Worm (Caenorhabditis elegans): ENCODE data around the gene shk-1.

DNA sequence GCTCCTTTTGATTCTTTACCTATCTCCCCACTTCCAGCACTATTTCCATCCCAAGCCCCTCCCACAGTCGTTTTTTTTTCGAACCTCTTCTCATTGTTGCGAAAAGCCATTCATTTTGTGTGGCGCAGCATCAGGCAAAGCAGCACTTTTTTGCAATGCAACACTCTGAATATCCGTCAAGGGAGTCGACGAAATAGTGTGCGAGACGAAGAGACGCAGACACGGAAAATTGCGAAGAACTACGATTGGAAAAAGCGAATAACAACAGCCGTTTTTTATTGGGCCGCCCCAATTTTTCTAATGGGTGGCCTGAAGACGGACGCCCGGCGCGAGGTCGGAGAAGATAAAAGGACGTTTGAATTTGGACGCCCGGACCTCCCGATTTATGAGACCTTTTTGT lies 28.2 kb upstream of the shk-1 start:
- no peak for TF ChIP-seq aly-2 (tag; optimal IDR thresholded peaks at IDR 0.05)
- no peak for TF ChIP-seq R02D3.7 (tag; optimal IDR thresholded peaks at IDR 0.05)
- TF ChIP-seq lsy-2 (tag; optimal IDR thresholded peaks at IDR 0.05): no peak
- no peak for TF ChIP-seq ZK337.2 (GFP tag; IDR thresholded peaks at IDR 0.05)
- no peak for TF ChIP-seq ama-1 (optimal IDR thresholded peaks at IDR 0.05)
- no peak for TF ChIP-seq lin-13 (GFP tag; optimal IDR thresholded peaks at IDR 0.05)

Data from whole organism, L4 larva.